Fruit fly (Drosophila melanogaster) S2 (cell line): ENCODE data around the gene CG31800.

Source experiments
- CG8478 ChIP-seq: fragments of >200 bp; optimal IDR thresholded peaks from 2 replicates; lab custom pipeline; 2018
- CTCF ChIP-seq, 2 experiments: fragments of >200 bp; optimal IDR thresholded peaks; 2 replicates each; lab custom pipeline; 2018

dm6 chr2L:19010037-19010436 is 24.3 kb downstream of the CG31800 start:
- TF ChIP-seq CG8478: no peak
- TF ChIP-seq CTCF (optimal IDR thresholded peaks at IDR 0.05; lab: Kevin White, UChicago): no peak
